Worm (Caenorhabditis elegans): Measurements from ENCODE around the gene memi-1.

DNA sequence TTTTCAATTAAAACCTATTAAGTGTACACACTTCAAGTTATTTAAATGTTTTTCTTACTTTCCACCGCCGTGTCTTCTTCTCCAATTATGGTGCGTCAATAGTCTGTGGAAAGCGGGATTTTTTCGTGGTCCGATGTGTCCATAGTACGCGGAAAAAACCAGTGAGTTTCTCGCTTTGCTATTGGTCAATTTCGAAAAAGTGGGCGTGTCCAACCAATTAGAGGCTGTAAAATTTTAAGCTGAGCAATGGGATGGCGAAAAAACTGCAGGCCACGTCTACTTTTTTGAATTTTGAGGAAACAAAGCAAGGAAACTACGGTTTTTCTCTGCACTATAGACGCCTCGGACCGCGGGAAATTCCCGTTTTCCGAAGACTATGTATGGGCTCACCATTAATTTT is 36.5 kb downstream of the memi-1 start:
- no peak for TF ChIP-seq lin-13 (GFP tag; optimal IDR thresholded peaks at IDR 0.05)
- no peak for TF ChIP-seq pag-3 (tag; optimal IDR thresholded peaks at IDR 0.05; ENCODE audit: borderline replicate concordance, insufficient read depth)
- TF ChIP-seq nhr-237 (tag; optimal IDR thresholded peaks at IDR 0.05): no peak
- TF ChIP-seq unc-98 (GFP tag; IDR thresholded peaks at IDR 0.05): no peak
